Worm (Caenorhabditis elegans) whole organism, L1 larva: ENCODE results near the gene sox-2.

Source experiments
- C04F5.9 ChIP-seq: sonication (generic microtip); optimal IDR thresholded peaks from 2 replicates; lab custom pipeline; 2016; ENCODE audit warnings: missing genetic modification characterization, missing compliant biosample characterization
- Y116A8C.19 ChIP-seq: sonication (generic microtip); optimal IDR thresholded peaks from 2 replicates; lab custom pipeline; 2016; ENCODE audit warnings: missing compliant biosample characterization, missing genetic modification characterization, borderline replicate concordance
- aha-1 ChIP-seq: fragments of 150-350 bp; optimal IDR thresholded peaks from 2 replicates; lab custom pipeline; 2014; ENCODE audit warnings: missing biosample characterization, missing genetic modification characterization
- ama-1 ChIP-seq: fragments of 150-350 bp; optimal IDR thresholded peaks from 2 replicates; lab custom pipeline; 2014
- efl-3 ChIP-seq: fragments of 200-800 bp; sonication (Bioruptor generic); optimal IDR thresholded peaks from 2 replicates; lab custom pipeline; 2018; ENCODE audit warnings: mild to moderate bottlenecking, missing genetic modification characterization, missing compliant biosample characterization
- fkh-4 ChIP-seq: sonication (generic microtip); optimal IDR thresholded peaks from 2 replicates; lab custom pipeline; 2016; ENCODE audit warnings: missing compliant biosample characterization, missing genetic modification characterization, borderline replicate concordance
- irx-1 ChIP-seq: sonication (generic microtip); optimal IDR thresholded peaks from 2 replicates; lab custom pipeline; 2016; ENCODE audit warnings: missing genetic modification characterization, missing compliant biosample characterization
- jun-1 ChIP-seq: fragments of 150-350 bp; optimal IDR thresholded peaks from 2 replicates; lab custom pipeline; 2014; ENCODE audit warnings: missing biosample characterization, missing genetic modification reagents, missing genetic modification characterization
- lin-15B ChIP-seq: fragments of 150-350 bp; sonication (generic microtip); optimal IDR thresholded peaks from 3 replicates; lab custom pipeline; 2014; ENCODE audit warnings: missing biosample characterization, missing genetic modification characterization
- mdl-1 ChIP-seq, 2 experiments: fragments of 150-350 bp; optimal IDR thresholded peaks; 2 replicates each; lab custom pipeline; 2014 to 2017; ENCODE audit warnings: missing biosample characterization in 2 of 2, missing genetic modification characterization in 2 of 2, inconsistent platforms in 1 of 2
- nhr-12 ChIP-seq: sonication (generic microtip); optimal IDR thresholded peaks from 2 replicates; lab custom pipeline; 2017; ENCODE audit warnings: missing biosample characterization, missing genetic modification characterization
- nhr-28 ChIP-seq: fragments of 150-350 bp; optimal IDR thresholded peaks from 2 replicates; lab custom pipeline; 2014; ENCODE audit warnings: missing biosample characterization, missing genetic modification characterization
- pag-3 ChIP-seq: sonication (generic microtip); optimal IDR thresholded peaks from 2 replicates; lab custom pipeline; 2017; ENCODE audit warnings: missing genetic modification characterization, mild to moderate bottlenecking, missing compliant biosample characterization, antibody characterized with exemption, borderline replicate concordance; ENCODE audit not compliant: insufficient read depth
- skn-1 ChIP-seq: fragments of 150-350 bp; optimal IDR thresholded peaks from 2 replicates; lab custom pipeline; 2014; ENCODE audit warnings: missing biosample characterization, missing genetic modification characterization
- snpc-4 ChIP-seq: fragments of 150-350 bp; optimal IDR thresholded peaks from 2 replicates; lab custom pipeline; 2014; ENCODE audit warnings: missing biosample characterization, missing genetic modification characterization
- swsn-7 ChIP-seq: sonication (generic microtip); optimal IDR thresholded peaks from 2 replicates; lab custom pipeline; 2016; ENCODE audit warnings: missing genetic modification characterization, missing compliant biosample characterization
- unc-130 ChIP-seq: fragments of 150-350 bp; optimal IDR thresholded peaks from 2 replicates; lab custom pipeline; 2017; ENCODE audit warnings: missing biosample characterization, missing genetic modification characterization, inconsistent platforms
- unc-30 ChIP-seq: sonication (generic microtip); optimal IDR thresholded peaks from 2 replicates; lab custom pipeline; 2017; ENCODE audit warnings: missing biosample characterization, missing genetic modification characterization
- unc-62 ChIP-seq: fragments of 150-350 bp; optimal IDR thresholded peaks from 2 replicates; lab custom pipeline; 2014; ENCODE audit warnings: missing biosample characterization, missing genetic modification reagents, missing genetic modification characterization

The sox-2 gene

DNA sequence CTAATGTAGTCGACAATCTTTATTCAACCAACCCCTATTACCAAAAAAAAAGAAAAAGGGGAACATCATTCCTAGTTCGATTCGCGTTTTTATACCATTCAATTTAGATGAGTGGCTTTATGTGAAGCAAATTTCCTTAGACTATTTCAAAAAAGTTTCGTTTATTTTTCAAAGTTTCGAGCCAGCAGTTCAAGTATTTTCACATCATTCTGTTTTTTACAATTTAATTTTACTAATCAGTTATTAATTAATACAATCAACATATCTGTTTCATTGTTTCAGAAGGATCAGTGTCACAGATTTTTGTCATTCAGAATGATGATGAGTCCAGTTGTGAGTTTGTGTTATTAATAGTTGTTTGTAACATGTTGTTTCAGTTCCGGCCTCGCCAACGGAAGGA is 53.6 kb downstream of the sox-2 start, which contains the start of gene C10A4.2:
C10A4.2 (plus strand) TSS at position 301 of the 400 bp plus-strand sequence.
- TF ChIP-seq mdl-1 (tag; optimal IDR thresholded peaks at IDR 0.05; lab: Kevin White, UChicago) (no peak), unc-30 (no peak), nhr-12 (tag; lab: Kevin White, UChicago) (no peak), nhr-28 (no peak)

ce11 chrX:7409030-7409429 is 54.5 kb downstream of the sox-2 start:
- TF ChIP-seq Y116A8C.19 (tag; lab: Kevin White, UChicago) (no peak), lin-15B (tag; lab: Kevin White, UChicago) (no peak), irx-1 (tag; lab: Kevin White, UChicago) (no peak), ama-1 (lab: Kevin White, UChicago) (no peak), jun-1 (no peak), snpc-4 (tag; lab: Kevin White, UChicago) (no peak), efl-3 (GFP tag; lab: Kevin White, UChicago) (no peak), pag-3 (tag; lab: Kevin White, UChicago) (no peak), unc-130 (tag; lab: Kevin White, UChicago) (no peak), nhr-28 (no peak), swsn-7 (tag; lab: Kevin White, UChicago) (no peak), unc-62 (GFP tag; lab: Kevin White, UChicago) (no peak), C04F5.9 (tag; lab: Kevin White, UChicago) (no peak), fkh-4 (tag; lab: Kevin White, UChicago) (no peak), aha-1 (tag; lab: Kevin White, UChicago) (no peak), skn-1 (no peak)
